Worm (Caenorhabditis elegans): ENCODE results near the gene F28B12.1.

ce11 chrII:5968037-5968436, 25.3 kb downstream of the F28B12.1 start, which contains the start of gene B0034.1:
- TF ChIP-seq aly-2 (tag; optimal IDR thresholded peaks at IDR 0.05) (no peak), lsy-2 (tag; optimal IDR thresholded peaks at IDR 0.05) (no peak), lin-13 (GFP tag; optimal IDR thresholded peaks at IDR 0.05) (no peak), ztf-11 (tag; optimal IDR thresholded peaks at IDR 0.05) (no peak), ama-1 (optimal IDR thresholded peaks at IDR 0.05) (no peak), nhr-77 (tag; optimal IDR thresholded peaks at IDR 0.05) (no peak), ceh-16 (tag; optimal IDR thresholded peaks at IDR 0.05) (no peak), Y55F3AM.14 (GFP tag; optimal IDR thresholded peaks at IDR 0.05) (no peak), skn-1 (tag; optimal IDR thresholded peaks at IDR 0.05) (no peak), mbf-1 (tag; optimal IDR thresholded peaks at IDR 0.05) (no peak), nhr-237 (tag; optimal IDR thresholded peaks at IDR 0.05) (no peak), zag-1 (tag; optimal IDR thresholded peaks at IDR 0.05) (no peak), elt-1 (tag; optimal IDR thresholded peaks at IDR 0.05) (no peak)

All from whole organism, L2 larva.